Fruit fly (Drosophila melanogaster) whole organism, embryonic: ENCODE measurements around the gene CG7149.

Experiments used
- Atf6 ChIP-seq: fragments of 200-800 bp; sonication (Bioruptor generic); IDR thresholded peaks from 2 replicates; pipeline ENCODE4 v1.3.6; 2022; ENCODE audit warnings: missing biosample characterization, missing genetic modification characterization
- Bdp1 ChIP-seq: fragments of 200-800 bp; sonication (Bioruptor generic); optimal IDR thresholded peaks from 3 replicates; lab custom pipeline; 2016; ENCODE audit warnings: missing biosample characterization, missing genetic modification characterization
- Blimp-1 ChIP-seq: fragments of 200-800 bp; sonication (Bioruptor generic); optimal IDR thresholded peaks from 3 replicates; lab custom pipeline; 2018; ENCODE audit warnings: missing biosample characterization, missing genetic modification characterization, mild to moderate bottlenecking, moderate library complexity, missing genetic modification reagents
- CG10366 ChIP-seq: fragments of 200-800 bp; sonication (Bioruptor generic); IDR thresholded peaks from 2 replicates; pipeline ENCODE4 v1.3.6; 2022; ENCODE audit warnings: missing biosample characterization, missing genetic modification characterization
- CG10462 ChIP-seq: fragments of 200-800 bp; sonication (Bioruptor generic); optimal IDR thresholded peaks from 2 replicates; lab custom pipeline; 2016; ENCODE audit warnings: missing biosample characterization, missing genetic modification characterization
- CG11398 ChIP-seq: fragments of 200-800 bp; sonication (Bioruptor generic); optimal IDR thresholded peaks from 2 replicates; lab custom pipeline; 2016; ENCODE audit warnings: missing biosample characterization, missing genetic modification characterization
- CG12299 ChIP-seq: fragments of 200-800 bp; sonication (Bioruptor generic); optimal IDR thresholded peaks from 2 replicates; lab custom pipeline; 2018; ENCODE audit warnings: missing biosample characterization, mild to moderate bottlenecking, missing genetic modification characterization
- CG12942 ChIP-seq: fragments of 200-800 bp; sonication (Bioruptor generic); optimal IDR thresholded peaks from 3 replicates; lab custom pipeline; 2016; ENCODE audit warnings: missing biosample characterization, missing genetic modification characterization
- CG14014 ChIP-seq: fragments of 200-800 bp; sonication (Bioruptor generic); IDR thresholded peaks from 2 replicates; pipeline ENCODE4 v1.3.6; 2022; ENCODE audit warnings: missing biosample characterization, missing genetic modification characterization
- CG17361 ChIP-seq: fragments of 200-800 bp; sonication (Bioruptor generic); IDR thresholded peaks from 3 replicates; pipeline ENCODE4 v1.3.6; 2022; ENCODE audit warnings: missing biosample characterization, missing genetic modification characterization
- CG31224 ChIP-seq: fragments of 200-800 bp; sonication (Bioruptor generic); IDR thresholded peaks from 2 replicates; pipeline ENCODE4 v1.3.6; 2022; ENCODE audit warnings: missing biosample characterization, missing genetic modification characterization
- CG3726 ChIP-seq: fragments of 200-800 bp; sonication (Bioruptor generic); IDR thresholded peaks from 3 replicates; pipeline ENCODE4, ENCODE4 v1.3.6; 2022; ENCODE audit warnings: missing biosample characterization, missing genetic modification characterization
- CG3847 ChIP-seq: fragments of 200-800 bp; sonication (Bioruptor generic); IDR thresholded peaks from 2 replicates; pipeline ENCODE4 v1.3.6; 2022; ENCODE audit warnings: missing biosample characterization, missing genetic modification characterization
- CG4707 ChIP-seq: fragments of 200-800 bp; sonication (Bioruptor generic); optimal IDR thresholded peaks from 2 replicates; lab custom pipeline; 2018; ENCODE audit warnings: missing biosample characterization, mild to moderate bottlenecking, missing genetic modification characterization, moderate library complexity
- CG5245 ChIP-seq: fragments of 200-800 bp; sonication (Bioruptor generic); optimal IDR thresholded peaks from 3 replicates; lab custom pipeline; 2016; ENCODE audit warnings: missing biosample characterization, missing genetic modification characterization
- CG6854 ChIP-seq: fragments of 200-800 bp; sonication (Bioruptor generic); optimal IDR thresholded peaks from 3 replicates; lab custom pipeline; 2017; ENCODE audit warnings: missing biosample characterization, mild to moderate bottlenecking, missing genetic modification characterization
- CG8089 ChIP-seq: fragments of 200-800 bp; sonication (Bioruptor generic); optimal IDR thresholded peaks from 3 replicates; lab custom pipeline; 2016; ENCODE audit warnings: missing biosample characterization, missing genetic modification characterization
- CG9437 ChIP-seq: fragments of 200-800 bp; sonication (Bioruptor generic); optimal IDR thresholded peaks from 2 replicates; lab custom pipeline; 2018; ENCODE audit warnings: missing biosample characterization, mild to moderate bottlenecking, missing genetic modification characterization
- D19B ChIP-seq: fragments of 200-800 bp; sonication (Bioruptor generic); optimal IDR thresholded peaks from 2 replicates; lab custom pipeline; 2017; ENCODE audit warnings: missing biosample characterization, mild to moderate bottlenecking, missing genetic modification characterization
- Dek ChIP-seq: fragments of 200-800 bp; sonication (Bioruptor generic); optimal IDR thresholded peaks from 3 replicates; lab custom pipeline; 2019; ENCODE audit warnings: missing biosample characterization, mild to moderate bottlenecking, missing genetic modification characterization, moderate library complexity
- E2f1 ChIP-seq: fragments of 200-800 bp; sonication (Bioruptor generic); IDR thresholded peaks from 2 replicates; pipeline ENCODE4 v1.3.6; 2022; ENCODE audit warnings: missing biosample characterization, missing genetic modification characterization
- Ets65A ChIP-seq: fragments of 200-800 bp; sonication (Bioruptor generic); peaks from one replicate; lab custom pipeline; 2016; ENCODE audit warnings: missing biosample characterization, missing genetic modification characterization
- Hey ChIP-seq: fragments of 200-800 bp; sonication (Bioruptor generic); optimal IDR thresholded peaks from 3 replicates; lab custom pipeline; 2018; ENCODE audit warnings: missing biosample characterization, mild to moderate bottlenecking, missing genetic modification characterization
- Kr ChIP-seq: fragments of 200-800 bp; sonication (Bioruptor generic); optimal IDR thresholded peaks from 2 replicates; lab custom pipeline; 2017; ENCODE audit warnings: missing biosample characterization, mild to moderate bottlenecking, missing genetic modification characterization
- Med ChIP-seq: fragments of 200-800 bp; sonication (Bioruptor generic); peaks from one replicate; lab custom pipeline; 2016; ENCODE audit warnings: missing biosample characterization, missing genetic modification characterization, mild to moderate bottlenecking, inconsistent platforms, moderate library complexity
- Meics ChIP-seq: fragments of 200-800 bp; sonication (Bioruptor generic); optimal IDR thresholded peaks from 2 replicates; lab custom pipeline; 2017; ENCODE audit warnings: missing biosample characterization, mild to moderate bottlenecking, missing genetic modification characterization
- PHDP ChIP-seq: fragments of 200-800 bp; sonication (Bioruptor generic); optimal IDR thresholded peaks from 3 replicates; lab custom pipeline; 2018; ENCODE audit warnings: missing biosample characterization, mild to moderate bottlenecking, missing genetic modification characterization, moderate library complexity
- Poxn ChIP-seq: fragments of 200-800 bp; sonication (Bioruptor generic); IDR thresholded peaks from 2 replicates; pipeline ENCODE4 v1.3.6; 2022; ENCODE audit warnings: missing biosample characterization, missing genetic modification characterization
- Stat92E ChIP-seq, 3 experiments: fragments of >200 bp in 2 of 3; fragments of 200-800 bp in 1 of 3; sonication (Bioruptor generic) in 1 of 3; optimal IDR thresholded peaks; 2 replicates each; lab custom pipeline; 2017 to 2019; ENCODE audit warnings: missing biosample characterization in 3 of 3, missing genetic modification characterization in 3 of 3, mild to moderate bottlenecking in 1 of 3, moderate library complexity in 1 of 3
- TFAM ChIP-seq: fragments of 200-800 bp; sonication (Bioruptor generic); optimal IDR thresholded peaks from 2 replicates; lab custom pipeline; 2017; ENCODE audit warnings: missing biosample characterization, missing genetic modification characterization, inconsistent platforms
- Xrp1 ChIP-seq: fragments of 200-800 bp; sonication (Bioruptor generic); IDR thresholded peaks from 2 replicates; pipeline ENCODE4 v1.3.6; 2022; ENCODE audit warnings: missing biosample characterization, missing genetic modification characterization
- ab ChIP-seq: fragments of 200-800 bp; sonication (Bioruptor generic); optimal IDR thresholded peaks from 2 replicates; lab custom pipeline; 2016; ENCODE audit warnings: missing biosample characterization, missing genetic modification characterization
- al ChIP-seq: fragments of 200-800 bp; sonication (Bioruptor generic); IDR thresholded peaks from 2 replicates; pipeline ENCODE4 v1.3.6; 2022; ENCODE audit warnings: missing biosample characterization, missing genetic modification characterization
- ase ChIP-seq: fragments of 200-800 bp; sonication (Bioruptor generic); IDR thresholded peaks from 3 replicates; pipeline ENCODE4 v1.3.6; 2022; ENCODE audit warnings: missing biosample characterization, missing genetic modification characterization
- bowl ChIP-seq: fragments of 200-800 bp; sonication (Bioruptor generic); IDR thresholded peaks from 2 replicates; pipeline ENCODE4 v1.3.6; 2022; ENCODE audit warnings: missing biosample characterization, missing genetic modification characterization
- chif ChIP-seq, 2 experiments: fragments of 200-800 bp; sonication (Bioruptor generic); optimal IDR thresholded peaks; 3 replicates each; lab custom pipeline; 2016; ENCODE audit warnings: missing biosample characterization in 2 of 2, missing genetic modification characterization in 2 of 2
- crol ChIP-seq: fragments of 200-800 bp; sonication (Bioruptor generic); IDR thresholded peaks from 2 replicates; pipeline ENCODE4 v1.3.6; 2022; ENCODE audit warnings: missing biosample characterization, missing genetic modification characterization
- en ChIP-seq: fragments of 200-800 bp; sonication (Bioruptor generic); optimal IDR thresholded peaks from 2 replicates; lab custom pipeline; 2016; ENCODE audit warnings: missing biosample characterization, missing genetic modification characterization
- ham ChIP-seq: fragments of 200-800 bp; sonication (Bioruptor generic); IDR thresholded peaks from 2 replicates; pipeline ENCODE4 v1.3.6; 2022; ENCODE audit warnings: missing biosample characterization, missing genetic modification characterization
- psq ChIP-seq: fragments of 200-800 bp; sonication (Bioruptor generic); optimal IDR thresholded peaks from 2 replicates; lab custom pipeline; 2017; ENCODE audit warnings: missing biosample characterization, missing genetic modification characterization
- rib ChIP-seq: fragments of 200-800 bp; sonication (Bioruptor generic); IDR thresholded peaks from 2 replicates; pipeline ENCODE4 v1.3.6; 2022; ENCODE audit warnings: missing biosample characterization, missing genetic modification characterization
- schlank ChIP-seq: fragments of 200-800 bp; sonication (Bioruptor generic); optimal IDR thresholded peaks from 2 replicates; lab custom pipeline; 2018; ENCODE audit warnings: missing biosample characterization, mild to moderate bottlenecking, missing genetic modification characterization
- sima ChIP-seq: fragments of 200-800 bp; sonication (Bioruptor generic); optimal IDR thresholded peaks from 2 replicates; lab custom pipeline; 2016; ENCODE audit warnings: missing biosample characterization, missing genetic modification characterization
- sna ChIP-seq: fragments of 200-800 bp; sonication (Bioruptor generic); IDR thresholded peaks from 2 replicates; pipeline ENCODE4 v1.3.6; 2022; ENCODE audit warnings: missing biosample characterization, missing genetic modification characterization; ENCODE audit not compliant: partially characterized antibody
- trem ChIP-seq: fragments of 200-800 bp; optimal IDR thresholded peaks from 3 replicates; lab custom pipeline; 2019; ENCODE audit warnings: missing biosample characterization, mild to moderate bottlenecking, missing genetic modification characterization, moderate library complexity
- unpg ChIP-seq: fragments of 200-800 bp; sonication (Bioruptor generic); optimal IDR thresholded peaks from 3 replicates; lab custom pipeline; 2018; ENCODE audit warnings: missing biosample characterization, mild to moderate bottlenecking, missing genetic modification characterization, moderate library complexity
- vnd ChIP-seq: fragments of 200-800 bp; sonication (Bioruptor generic); IDR thresholded peaks from 3 replicates; pipeline ENCODE4 v1.3.6; 2022; ENCODE audit warnings: missing biosample characterization, missing genetic modification characterization; ENCODE audit not compliant: partially characterized antibody
- zen2 ChIP-seq: fragments of 200-800 bp; sonication (Bioruptor generic); IDR thresholded peaks from 3 replicates; pipeline ENCODE4 v1.3.6; 2022; ENCODE audit warnings: missing biosample characterization, missing genetic modification characterization; ENCODE audit not compliant: partially characterized antibody

The CG7149 gene

dm6 chr2L:7827045-7828004 is 37.0 kb upstream of the CG7149 start, which contains the start of the genes Rack1 and mts (continued):
- TF ChIP-seq CG10366 (GFP tag; lab: Robert Waterston, UW), result peak; percentile 74
- TF ChIP-seq sna (GFP tag; lab: Robert Waterston, UW), result peak; percentile 32; the same call in 1 of the 2 replicates
- TF ChIP-seq crol (GFP tag; lab: Robert Waterston, UW), result 0 out of 2 replicates have a peak, but pooled peaks have one; percentile 31
- peak; percentile 75 for TF ChIP-seq en
- peak; percentile 74 for TF ChIP-seq Atf6 (GFP tag; lab: Robert Waterston, UW)
- TF ChIP-seq al (GFP tag; lab: Robert Waterston, UW), result peak; percentile 55; the same call in 1 of the 2 replicates
- peak; percentile 28 for TF ChIP-seq Blimp-1
- peak; percentile 87 for TF ChIP-seq CG4707
- peak; percentile 15 for TF ChIP-seq TFAM
- peak; percentile 63 for TF ChIP-seq CG31224 (GFP tag; lab: Robert Waterston, UW)
- TF ChIP-seq trem, result peak; percentile 48
- peak in 1 of 3 experiments; percentile 53 for TF ChIP-seq Stat92E (GFP tag; optimal IDR thresholded peaks at IDR 0.05; lab: Kevin White, UChicago)
- peak; percentile 32; the same call in 1 of the 2 replicates for TF ChIP-seq bowl (GFP tag; lab: Robert Waterston, UW)
- peak; percentile 64 for TF ChIP-seq E2f1 (GFP tag; lab: Robert Waterston, UW)
- TF ChIP-seq Meics, result peak; percentile 93
- no peak for TF ChIP-seq vnd (GFP tag; lab: Robert Waterston, UW)
- TF ChIP-seq psq (GFP tag; lab: Kevin White, UChicago), result peak; percentile 57
- peak; percentile 66 for TF ChIP-seq D19B (GFP tag; lab: Kevin White, UChicago)
- peak; percentile 63; the same call in 2 of the 3 replicates for TF ChIP-seq CG17361 (GFP tag; lab: Robert Waterston, UW)
- TF ChIP-seq Kr (GFP tag; lab: Kevin White, UChicago), result peak; percentile 73
- TF ChIP-seq CG3726 (GFP tag; lab: Robert Waterston, UW), result no peak
- TF ChIP-seq ab (GFP tag; lab: Kevin White, UChicago), result peak; percentile 46
- TF ChIP-seq Med (GFP tag; lab: Kevin White, UChicago), result peak; percentile 99
- peak; percentile 92 for TF ChIP-seq CG9437 (GFP tag; lab: Kevin White, UChicago)
- peak; percentile 29; the same call in 1 of the 2 replicates for TF ChIP-seq ham (GFP tag; lab: Robert Waterston, UW)
- 0 out of 2 replicates have a peak, but pooled peaks have one; percentile 16 for TF ChIP-seq Poxn (GFP tag; lab: Robert Waterston, UW)
- TF ChIP-seq rib, result peak; percentile 69
- TF ChIP-seq CG6854 (GFP tag; lab: Kevin White, UChicago), result peak; percentile 90
- no peak; the same call in none of the 2 replicates for TF ChIP-seq Xrp1 (GFP tag; lab: Robert Waterston, UW)
- TF ChIP-seq unpg (GFP tag; lab: Kevin White, UChicago), result peak; percentile 83
- peak; percentile 76 for TF ChIP-seq CG5245 (GFP tag; lab: Kevin White, UChicago)
- TF ChIP-seq chif (GFP tag; optimal IDR thresholded peaks at IDR 0.05; lab: Kevin White, UChicago), result peak; percentile 45 to 68
- no peak for TF ChIP-seq zen2 (GFP tag; lab: Robert Waterston, UW)
- peak; percentile 75 for TF ChIP-seq Dek
- peak; percentile 72 for TF ChIP-seq CG12942 (GFP tag; lab: Kevin White, UChicago)
- TF ChIP-seq CG8089 (GFP tag; lab: Kevin White, UChicago), result peak; percentile 69
- TF ChIP-seq Ets65A (GFP tag; lab: Kevin White, UChicago), result peak; percentile 95
- TF ChIP-seq CG10462 (GFP tag; lab: Kevin White, UChicago), result peak; percentile 50
- peak; percentile 68 for TF ChIP-seq CG11398
- peak; percentile 90 for TF ChIP-seq schlank
- peak; percentile 68 for TF ChIP-seq Bdp1 (GFP tag; lab: Kevin White, UChicago)
- peak; percentile 84 for TF ChIP-seq CG3847 (GFP tag; lab: Robert Waterston, UW)
- peak; percentile 79 for TF ChIP-seq Hey (tag; lab: Kevin White, UChicago)
- peak; percentile 81 for TF ChIP-seq CG14014
- peak; percentile 86 for TF ChIP-seq PHDP (tag; lab: Kevin White, UChicago)
- TF ChIP-seq sima (GFP tag; lab: Kevin White, UChicago), result peak; percentile 6
- TF ChIP-seq CG12299, result peak; percentile 68
- peak; percentile 74; the same call in 2 of the 3 replicates for TF ChIP-seq ase
